Worm (Caenorhabditis elegans) whole organism, L4 larva: ENCODE measurements around the gene K08E4.2.

ENCODE experiments used
- D1046.2 ChIP-seq: fragments of 200-800 bp; sonication (Bioruptor generic); IDR thresholded peaks from 2 replicates; pipeline ENCODE4 v1.3.6; 2022; ENCODE audit warnings: missing genetic modification characterization, missing compliant biosample characterization
- R02D3.7 ChIP-seq: fragments of 150-350 bp; sonication (generic microtip); optimal IDR thresholded peaks from 3 replicates; lab custom pipeline; 2014; ENCODE audit warnings: missing biosample characterization, missing genetic modification characterization
- Y105C5A.15 ChIP-seq: fragments of 200-800 bp; sonication (Bioruptor generic); IDR thresholded peaks from 2 replicates; pipeline ENCODE4 v1.3.6; 2022; ENCODE audit warnings: missing genetic modification characterization, missing compliant biosample characterization
- Y5F2A.4 ChIP-seq: fragments of 200-800 bp; sonication (Bioruptor generic); optimal IDR thresholded peaks from 2 replicates; lab custom pipeline; 2018; ENCODE audit warnings: mild to moderate bottlenecking, missing genetic modification characterization, missing compliant biosample characterization
- aha-1 ChIP-seq: fragments of 150-350 bp; peaks from one replicate; lab custom pipeline; 2014; ENCODE audit warnings: missing biosample characterization, missing genetic modification characterization
- ama-1 ChIP-seq: fragments of 150-350 bp; optimal IDR thresholded peaks from 2 replicates; lab custom pipeline; 2014; ENCODE audit warnings: inconsistent platforms, mixed read lengths
- ceh-62 ChIP-seq: sonication (generic microtip); optimal IDR thresholded peaks from 2 replicates; lab custom pipeline; 2017; ENCODE audit warnings: missing biosample characterization, missing genetic modification characterization
- ceh-82 ChIP-seq: sonication (generic microtip); optimal IDR thresholded peaks from 2 replicates; lab custom pipeline; 2017; ENCODE audit warnings: missing biosample characterization, missing genetic modification characterization
- ctbp-1 ChIP-seq: fragments of 200-800 bp; sonication (Bioruptor generic); IDR thresholded peaks from 2 replicates; pipeline ENCODE4 v1.3.6; 2022; ENCODE audit warnings: missing genetic modification reagents, missing genetic modification characterization, missing compliant biosample characterization
- daf-16 ChIP-seq, 3 experiments: sonication (generic microtip); optimal IDR thresholded peaks; 2 replicates each; lab custom pipeline; 2016 to 2017; ENCODE audit warnings: missing genetic modification characterization in 3 of 3, missing genetic modification reagents in 3 of 3, mild to moderate bottlenecking in 2 of 3, missing compliant biosample characterization in 2 of 3, missing biosample characterization in 1 of 3, moderate library complexity in 1 of 3
- dmd-9 ChIP-seq: fragments of 200-800 bp; sonication (Bioruptor generic); IDR thresholded peaks from 2 replicates; pipeline ENCODE4 v1.3.6; 2022; ENCODE audit warnings: missing genetic modification reagents, missing genetic modification characterization, missing compliant biosample characterization
- fkh-10 ChIP-seq: fragments of 150-350 bp; optimal IDR thresholded peaks from 2 replicates; lab custom pipeline; 2014; ENCODE audit warnings: missing biosample characterization, missing genetic modification reagents, missing genetic modification characterization
- fos-1 ChIP-seq: fragments of 150-350 bp; optimal IDR thresholded peaks from 2 replicates; lab custom pipeline; 2014; ENCODE audit warnings: missing biosample characterization, missing genetic modification characterization
- hif-1 ChIP-seq, 2 experiments: sonication (generic microtip); optimal IDR thresholded peaks; 2 replicates each; lab custom pipeline; 2016 to 2017; ENCODE audit warnings: missing compliant biosample characterization in 2 of 2, missing genetic modification characterization in 2 of 2, missing genetic modification reagents in 2 of 2, missing genotype in 2 of 2, mild to moderate bottlenecking in 1 of 2
- hlh-11 ChIP-seq: fragments of 200-800 bp; sonication (Bioruptor generic); optimal IDR thresholded peaks from 2 replicates; lab custom pipeline; 2018; ENCODE audit warnings: mild to moderate bottlenecking, missing genetic modification characterization, missing compliant biosample characterization
- hmg-1.1 ChIP-seq: fragments of 200-800 bp; sonication (Bioruptor generic); IDR thresholded peaks from 2 replicates; pipeline ENCODE4 v1.3.6; 2022; ENCODE audit warnings: missing genetic modification reagents, missing genetic modification characterization, missing compliant biosample characterization
- lin-13 ChIP-seq: fragments of 150-350 bp; optimal IDR thresholded peaks from 2 replicates; lab custom pipeline; 2014; ENCODE audit warnings: missing biosample characterization, missing genetic modification reagents, missing genetic modification characterization
- lin-38 ChIP-seq: fragments of 200-800 bp; sonication (Bioruptor generic); IDR thresholded peaks from 2 replicates; pipeline ENCODE4 v1.3.6; 2022; ENCODE audit warnings: missing genetic modification reagents, missing genetic modification characterization, missing compliant biosample characterization
- mdl-1 ChIP-seq, 2 experiments: fragments of 150-350 bp in 1 of 2; sonication (generic microtip) in 1 of 2; optimal IDR thresholded peaks; 2 replicates each; lab custom pipeline; 2014 to 2017; ENCODE audit warnings: missing biosample characterization in 2 of 2, missing genetic modification characterization in 2 of 2
- mdt-29 ChIP-seq: fragments of 200-800 bp; sonication (Bioruptor generic); IDR thresholded peaks from 2 replicates; pipeline ENCODE4 v1.3.6; 2022; ENCODE audit warnings: missing genetic modification reagents, missing genetic modification characterization, missing compliant biosample characterization
- mep-1 ChIP-seq: fragments of 150-350 bp; sonication (generic microtip); optimal IDR thresholded peaks from 3 replicates; lab custom pipeline; 2014; ENCODE audit warnings: missing biosample characterization, missing genetic modification characterization
- mxl-2 ChIP-seq: fragments of 200-800 bp; sonication (Bioruptor generic); conservative IDR thresholded peaks from 2 replicates; pipeline ENCODE4 v1.3.6; 2022; ENCODE audit warnings: missing genetic modification reagents, missing genetic modification characterization, missing compliant biosample characterization
- mxl-3 ChIP-seq: fragments of 200-800 bp; sonication (Bioruptor generic); optimal IDR thresholded peaks from 2 replicates; lab custom pipeline; 2018; ENCODE audit warnings: mild to moderate bottlenecking, missing genetic modification characterization, missing compliant biosample characterization
- nhr-10 ChIP-seq: fragments of 150-350 bp; optimal IDR thresholded peaks from 2 replicates; lab custom pipeline; 2014; ENCODE audit warnings: missing biosample characterization, missing genetic modification characterization
- nhr-11 ChIP-seq: fragments of 150-350 bp; optimal IDR thresholded peaks from 2 replicates; lab custom pipeline; 2014; ENCODE audit warnings: missing biosample characterization, missing genetic modification characterization
- nhr-111 ChIP-seq: fragments of 200-800 bp; sonication (Bioruptor generic); optimal IDR thresholded peaks from 2 replicates; lab custom pipeline; 2018; ENCODE audit warnings: mild to moderate bottlenecking, missing genetic modification characterization, missing compliant biosample characterization
- nhr-237 ChIP-seq: sonication (generic microtip); optimal IDR thresholded peaks from 2 replicates; lab custom pipeline; 2017; ENCODE audit warnings: missing biosample characterization, missing genetic modification characterization
- nhr-25 ChIP-seq: sonication (generic microtip); optimal IDR thresholded peaks from 2 replicates; lab custom pipeline; 2017; ENCODE audit warnings: missing genetic modification characterization, mild to moderate bottlenecking, missing compliant biosample characterization, antibody characterized with exemption, moderate library complexity, borderline replicate concordance; ENCODE audit not compliant: insufficient read depth
- nhr-28 ChIP-seq: fragments of 150-350 bp; optimal IDR thresholded peaks from 2 replicates; lab custom pipeline; 2014; ENCODE audit warnings: missing biosample characterization, missing genetic modification characterization
- nhr-42 ChIP-seq: fragments of 200-800 bp; sonication (Bioruptor generic); IDR thresholded peaks from 2 replicates; pipeline ENCODE4 v1.3.6; 2022; ENCODE audit warnings: missing genetic modification characterization, missing compliant biosample characterization
- nhr-48 ChIP-seq: sonication (generic microtip); optimal IDR thresholded peaks from 2 replicates; lab custom pipeline; 2016; ENCODE audit warnings: mild to moderate bottlenecking, missing genetic modification characterization, missing compliant biosample characterization
- saeg-2 ChIP-seq: fragments of 200-800 bp; sonication (Bioruptor generic); IDR thresholded peaks from 2 replicates; pipeline ENCODE4 v1.3.6; 2022; ENCODE audit warnings: missing genetic modification reagents, missing genetic modification characterization, missing compliant biosample characterization
- set-16 ChIP-seq: fragments of 200-800 bp; sonication (Bioruptor generic); IDR thresholded peaks from 2 replicates; pipeline ENCODE4 v1.3.6; 2022; ENCODE audit warnings: missing genetic modification reagents, missing genetic modification characterization, missing compliant biosample characterization
- spr-3 ChIP-seq: fragments of 200-800 bp; sonication (Bioruptor generic); optimal IDR thresholded peaks from 2 replicates; lab custom pipeline; 2018; ENCODE audit warnings: mild to moderate bottlenecking, missing genetic modification characterization, missing compliant biosample characterization
- tra-1 ChIP-seq: fragments of 200-800 bp; sonication (Bioruptor generic); IDR thresholded peaks from 2 replicates; pipeline ENCODE4 v1.3.6; 2022; ENCODE audit warnings: missing genetic modification reagents, missing genetic modification characterization, missing compliant biosample characterization
- unc-62 ChIP-seq, 3 experiments: fragments of 150-350 bp in 1 of 3; sonication (generic microtip); optimal IDR thresholded peaks in 2 of 3; peaks in 1 of 3; 1 replicate in 1 of 3; 2 replicates in 2 of 3; lab custom pipeline; 2014 to 2017; ENCODE audit warnings: missing biosample characterization in 3 of 3, missing genetic modification characterization in 3 of 3, missing genetic modification reagents in 3 of 3, missing genotype in 1 of 3
- vab-7 ChIP-seq: fragments of 200-800 bp; sonication (Bioruptor generic); IDR thresholded peaks from 2 replicates; pipeline ENCODE4 v1.3.6; 2022; ENCODE audit warnings: missing genetic modification reagents, missing genetic modification characterization, missing compliant biosample characterization
- zag-1 ChIP-seq: fragments of 150-350 bp; optimal IDR thresholded peaks from 2 replicates; lab custom pipeline; 2014; ENCODE audit warnings: missing biosample characterization, missing genetic modification characterization
- zfp-2 ChIP-seq: sonication (generic microtip); optimal IDR thresholded peaks from 2 replicates; lab custom pipeline; 2016; ENCODE audit warnings: mild to moderate bottlenecking, missing genetic modification characterization, missing compliant biosample characterization

K08E4.2 gene

DNA sequence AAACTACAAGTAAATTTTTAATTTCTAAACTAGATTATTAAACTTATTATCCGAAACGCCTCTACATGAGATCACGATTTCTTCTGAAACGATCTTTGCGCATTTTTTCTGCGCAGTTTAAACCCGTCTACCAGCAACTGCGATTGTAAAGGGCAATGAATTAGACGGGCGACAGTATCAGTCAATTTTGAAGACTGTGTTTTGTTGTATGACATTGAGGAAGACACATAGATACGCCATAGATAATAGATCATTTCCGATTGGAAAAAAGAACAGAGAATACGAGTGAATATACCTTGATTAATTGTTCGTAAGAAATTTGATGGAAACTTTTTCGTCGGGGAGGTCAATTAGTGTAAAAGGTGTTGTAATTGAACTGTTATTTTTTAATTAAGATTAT is 35.1 kb downstream of the K08E4.2 start:
- TF ChIP-seq dmd-9 (GFP tag; lab: Robert Waterston, UW) (no peak), nhr-25 (tag; lab: Kevin White, UChicago) (peak; percentile 47), mdl-1 (tag; optimal IDR thresholded peaks at IDR 0.05; lab: Kevin White, UChicago) (peak in 1 of 2 experiments; percentile 46), nhr-28 (tag; lab: Kevin White, UChicago) (peak; percentile 57), nhr-48 (peak; percentile 5)

DNA sequence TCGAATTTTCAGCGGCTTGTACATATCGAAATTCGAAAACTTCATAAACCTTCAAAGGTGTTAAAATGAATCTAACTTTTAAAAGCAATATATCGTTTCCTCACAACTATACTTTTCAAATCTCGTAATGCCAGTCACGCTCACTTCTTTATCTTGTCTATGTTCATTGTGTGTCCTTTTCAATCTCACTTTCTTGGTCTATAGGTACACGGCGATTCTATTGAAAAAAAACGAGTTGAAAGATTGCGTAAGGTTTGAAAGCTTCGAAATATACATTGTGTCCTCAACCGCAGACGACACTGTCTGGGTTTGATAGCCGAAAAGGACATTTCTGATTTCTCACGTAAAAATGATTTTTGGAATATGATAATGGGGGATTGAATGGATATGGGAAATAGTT is 37.5 kb downstream of the K08E4.2 start:
- TF ChIP-seq unc-62 (GFP tag; optimal IDR thresholded peaks at IDR 0.05 in 1 of 2; lab: Kevin White, UChicago) (peak in 1 of 2 experiments; percentile 84), unc-62 (tag; optimal IDR thresholded peaks at IDR 0.05; lab: Kevin White, UChicago) (no peak), vab-7 (GFP tag; lab: Robert Waterston, UW) (no peak)

DNA sequence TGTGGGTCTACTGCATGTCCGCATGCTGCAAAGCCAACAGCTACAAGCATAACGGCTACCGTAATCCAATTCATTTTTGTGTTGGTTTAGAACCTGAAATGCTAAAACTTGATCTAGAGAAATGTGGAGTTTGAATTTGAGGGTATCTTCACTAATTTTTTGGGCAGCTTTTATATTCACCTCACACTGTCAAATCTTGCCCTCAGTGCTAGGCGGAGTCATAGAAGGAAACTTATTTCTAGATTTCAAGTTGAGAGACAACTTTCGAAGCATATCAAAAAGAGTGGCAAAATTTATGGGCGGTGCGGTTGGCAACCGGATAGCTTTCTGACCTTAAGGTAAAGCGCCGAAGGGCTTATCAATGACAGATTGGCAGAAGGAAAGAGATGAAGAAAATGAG is 40.9 kb downstream of the K08E4.2 start, which contains the start of gene lips-6:
Gene lips-6, minus strand, starts transcription at position 101 of the 400 bp plus-strand sequence.
- no peak for TF ChIP-seq mep-1
- TF ChIP-seq ama-1 (lab: Kevin White, UChicago): no peak
- no peak for TF ChIP-seq hlh-11 (tag; lab: Kevin White, UChicago)
- no peak for TF ChIP-seq lin-13
- TF ChIP-seq mxl-2: no peak
- no peak for TF ChIP-seq nhr-111
- TF ChIP-seq hif-1 (tag; optimal IDR thresholded peaks at IDR 0.05; lab: Kevin White, UChicago): no peak
- TF ChIP-seq D1046.2 (GFP tag; lab: Robert Waterston, UW): no peak
- TF ChIP-seq ceh-62 (tag; lab: Kevin White, UChicago): no peak
- no peak for TF ChIP-seq dmd-9 (GFP tag; lab: Robert Waterston, UW)
- TF ChIP-seq nhr-10 (tag; lab: Kevin White, UChicago): no peak
- TF ChIP-seq lin-38 (GFP tag; lab: Robert Waterston, UW): no peak
- TF ChIP-seq spr-3 (GFP tag; lab: Kevin White, UChicago): no peak
- no peak for TF ChIP-seq zfp-2 (tag; lab: Kevin White, UChicago)
- TF ChIP-seq ctbp-1 (GFP tag; lab: Robert Waterston, UW): no peak
- no peak for TF ChIP-seq fos-1
- TF ChIP-seq Y5F2A.4 (GFP tag; lab: Kevin White, UChicago): no peak
- TF ChIP-seq, all 104 proteins: peak for 0

DNA sequence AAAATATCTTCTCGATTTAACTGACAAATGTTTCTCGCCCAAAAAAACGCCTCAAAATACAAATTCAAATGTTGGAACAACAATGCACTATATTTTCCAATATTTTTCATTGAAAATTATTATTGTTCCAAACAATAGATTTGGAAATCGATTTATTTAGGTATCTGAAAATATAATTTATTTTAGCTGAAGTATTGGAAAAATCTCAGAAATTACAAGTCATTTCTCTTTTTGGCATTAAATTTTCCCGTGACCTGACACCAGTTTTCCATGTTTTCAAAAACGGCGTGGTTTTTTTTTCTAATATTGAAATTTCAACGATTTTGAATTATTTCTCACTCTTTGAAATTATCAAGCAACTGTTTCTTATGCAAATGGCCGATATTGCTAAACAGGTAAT is 43.3 kb downstream of the K08E4.2 start, which contains the start of gene spe-17:
Gene spe-17, plus strand, starts transcription at position 301 of the 400 bp plus-strand sequence.
- TF ChIP-seq mdt-29 (GFP tag; lab: Robert Waterston, UW) (no peak), nhr-237 (no peak)
- TF ChIP-seq, all 104 proteins: peak for 0

DNA sequence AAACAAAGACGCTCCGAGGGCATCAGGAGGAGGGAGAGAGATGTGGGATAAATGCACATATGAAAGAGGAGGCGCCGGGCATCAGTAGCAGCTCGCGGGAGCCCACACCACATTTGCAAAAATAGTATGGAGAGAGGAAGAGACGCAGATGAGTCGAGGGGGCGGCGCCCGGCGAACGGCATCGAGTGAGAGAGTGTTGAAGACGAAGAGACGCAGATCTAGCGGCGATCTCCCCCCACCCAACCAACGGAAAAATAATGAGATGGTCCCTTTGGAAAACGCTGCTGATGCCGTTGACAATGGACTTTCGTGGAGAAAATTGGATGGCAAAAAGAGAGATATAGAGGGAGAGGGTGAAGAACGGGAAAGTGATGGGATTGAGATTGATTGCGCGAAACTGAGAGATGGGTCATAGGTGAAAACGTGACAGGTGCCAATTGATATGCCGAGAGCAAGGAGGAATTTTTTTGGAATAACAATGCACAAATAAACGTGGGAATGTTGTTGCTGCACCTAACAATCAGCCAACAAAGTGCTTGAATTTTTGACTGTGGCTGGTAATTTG is 43.9 kb downstream of the K08E4.2 start:
- TF ChIP-seq unc-62 (GFP tag; optimal IDR thresholded peaks at IDR 0.05 in 1 of 2; lab: Kevin White, UChicago) (peak in 1 of 2 experiments; percentile 0), unc-62 (tag; optimal IDR thresholded peaks at IDR 0.05; lab: Kevin White, UChicago) (no peak), ceh-82 (tag; lab: Kevin White, UChicago) (no peak), hlh-11 (tag; lab: Kevin White, UChicago) (peak; percentile 63), R02D3.7 (tag; lab: Kevin White, UChicago) (no peak), zag-1 (tag; lab: Kevin White, UChicago) (no peak), fkh-10 (GFP tag; lab: Kevin White, UChicago) (no peak), nhr-42 (no peak), hmg-1.1 (GFP tag; lab: Robert Waterston, UW) (0 out of 2 replicates have a peak, but pooled peaks have one; percentile 12), aha-1 (tag; lab: Kevin White, UChicago) (peak; percentile 50), ctbp-1 (GFP tag; lab: Robert Waterston, UW) (no peak), ama-1 (lab: Kevin White, UChicago) (no peak), Y105C5A.15 (no peak), nhr-11 (peak; percentile 61), tra-1 (peak; percentile 25; the same call in 1 of the 2 replicates), nhr-28 (tag; lab: Kevin White, UChicago) (no peak), saeg-2 (GFP tag; lab: Robert Waterston, UW) (no peak), set-16 (GFP tag; lab: Robert Waterston, UW) (peak; percentile 70), daf-16 (GFP tag; optimal IDR thresholded peaks at IDR 0.05; lab: Kevin White, UChicago) (peak in 1 of 2 experiments; percentile 81), daf-16 (tag; optimal IDR thresholded peaks at IDR 0.05; lab: Kevin White, UChicago) (no peak), mxl-3 (GFP tag; lab: Kevin White, UChicago) (peak; percentile 38)
- TF ChIP-seq, all 104 proteins: peak for 9
